Fruit fly (Drosophila melanogaster): Measurements from ENCODE around the gene CG45071.

CG45071 gene

DNA sequence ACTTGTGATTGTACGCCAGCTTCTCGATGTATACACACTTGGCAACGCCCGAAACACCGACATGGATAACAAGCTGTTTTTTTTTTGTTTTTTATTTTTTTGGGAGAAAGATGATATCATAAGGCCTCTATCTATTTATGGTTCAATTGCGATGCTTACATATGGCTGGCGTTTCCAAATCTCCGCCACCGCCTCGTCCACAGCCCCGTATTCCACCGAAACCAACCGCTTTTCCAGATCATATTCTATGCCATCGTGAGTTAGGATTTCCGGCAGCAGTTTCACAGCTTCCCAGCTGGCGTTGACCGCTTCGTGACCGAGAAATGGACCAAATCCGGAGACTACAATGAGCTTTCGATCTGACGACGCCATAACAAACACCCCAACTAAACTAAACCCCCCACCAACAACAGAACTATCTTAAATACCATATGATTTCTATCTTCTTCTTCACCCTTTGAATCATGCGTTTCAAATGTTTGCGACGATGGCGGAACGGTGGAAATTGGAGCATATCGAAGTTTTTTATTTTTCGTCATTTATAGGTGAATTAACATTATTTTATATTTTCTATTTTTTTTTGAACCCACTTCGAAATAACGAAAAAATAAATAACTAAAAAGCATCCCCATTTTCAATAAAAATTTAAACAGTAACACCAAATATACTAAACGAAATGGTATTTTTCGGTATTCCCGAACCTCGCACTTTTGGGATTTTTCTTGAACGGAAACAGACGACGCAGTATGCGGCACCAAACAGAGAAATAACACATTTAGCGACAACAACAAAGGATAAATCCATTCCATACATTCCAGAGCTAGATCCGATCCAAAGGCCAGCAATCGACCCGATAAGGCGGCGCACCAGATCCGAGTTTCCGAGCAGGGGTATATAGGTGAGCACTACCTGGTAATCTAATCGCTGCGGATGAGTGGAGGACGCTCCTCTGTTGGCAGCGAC is 38.2 kb downstream of the CG45071 start, which contains the start of the genes CG32147 and Pex3 (continued):
- peak; percentile 17 for TF ChIP-seq Xbp1 (GFP tag; optimal IDR thresholded peaks at IDR 0.05)
- no peak for TF ChIP-seq unc-4 (GFP tag; IDR thresholded peaks at IDR 0.05; ENCODE audit: partially characterized antibody)
- TF ChIP-seq CG9932 (GFP tag; IDR thresholded peaks at IDR 0.05) = no peak
- TF ChIP-seq CG32772 (GFP tag; IDR thresholded peaks at IDR 0.05) = no peak
- TF ChIP-seq CG4854 (GFP tag; optimal IDR thresholded peaks at IDR 0.05) = no peak
- no peak for TF ChIP-seq tgo (GFP tag; IDR thresholded peaks at IDR 0.05)
- TF ChIP-seq Aef1 (GFP tag; IDR thresholded peaks at IDR 0.05) = no peak
- TF ChIP-seq CG3838 (GFP tag; optimal IDR thresholded peaks at IDR 0.05) = no peak
- TF ChIP-seq chinmo (GFP tag; IDR thresholded peaks at IDR 0.05; ENCODE audit: partially characterized antibody) = 0 out of 4 replicates have a peak, but pooled peaks have one; percentile 26
- peak; percentile 6 for TF ChIP-seq CG3995 (GFP tag; optimal IDR thresholded peaks at IDR 0.05)
- no peak for TF ChIP-seq nerfin-2 (GFP tag; IDR thresholded peaks at IDR 0.05; ENCODE audit: partially characterized antibody)
- no peak for TF ChIP-seq al (GFP tag; IDR thresholded peaks at IDR 0.05)
- TF ChIP-seq Adf1 (GFP tag; IDR thresholded peaks at IDR 0.05) = peak; percentile 96
- TF ChIP-seq Dp (GFP tag; optimal IDR thresholded peaks at IDR 0.05) = peak; percentile 53
- TF ChIP-seq CG3726 (GFP tag; IDR thresholded peaks at IDR 0.05) = no peak
- TF ChIP-seq CG14667 (GFP tag; IDR thresholded peaks at IDR 0.05) = no peak
- TF ChIP-seq Blimp-1 (GFP tag; optimal IDR thresholded peaks at IDR 0.05) = no peak
- peak; percentile 55 for TF ChIP-seq BEAF-32 (GFP tag; optimal IDR thresholded peaks at IDR 0.05)
- peak; percentile 7 for TF ChIP-seq CG7556 (GFP tag; optimal IDR thresholded peaks at IDR 0.05)
- no peak for TF ChIP-seq wek (GFP tag; optimal IDR thresholded peaks at IDR 0.05)
- no peak for TF ChIP-seq Ptx1 (GFP tag; IDR thresholded peaks at IDR 0.05)
- TF ChIP-seq ash1 (GFP tag; optimal IDR thresholded peaks at IDR 0.05) = no peak
- peak; percentile 49 for TF ChIP-seq grn (GFP tag; optimal IDR thresholded peaks at IDR 0.05)
- no peak for TF ChIP-seq Side (GFP tag; optimal IDR thresholded peaks at IDR 0.05)
- no peak for TF ChIP-seq onecut (GFP tag; IDR thresholded peaks at IDR 0.05)
- no peak for TF ChIP-seq sens-2 (GFP tag; IDR thresholded peaks at IDR 0.05)
- TF ChIP-seq CG13296 (GFP tag; optimal IDR thresholded peaks at IDR 0.05) = no peak
- no peak for TF ChIP-seq Fer2 (tag; optimal IDR thresholded peaks at IDR 0.05)
- TF ChIP-seq Poxn (GFP tag; IDR thresholded peaks at IDR 0.05) = no peak
- TF ChIP-seq CG18262 (tag; optimal IDR thresholded peaks at IDR 0.05) = peak; percentile 22
- TF ChIP-seq her (GFP tag; optimal IDR thresholded peaks at IDR 0.05) = no peak
- TF ChIP-seq lilli (GFP tag; optimal IDR thresholded peaks at IDR 0.05) = peak; percentile 15
- TF ChIP-seq en (GFP tag; optimal IDR thresholded peaks at IDR 0.05) = no peak
- peak; percentile 8 for TF ChIP-seq CG8290 (GFP tag; optimal IDR thresholded peaks at IDR 0.05)
- peak in 1 of 2 experiments; percentile 33 for TF ChIP-seq CG8290 (tag; optimal IDR thresholded peaks at IDR 0.05)
- 0 out of 3 replicates have a peak, but pooled peaks have one; percentile 12 for TF ChIP-seq hb (GFP tag; IDR thresholded peaks at IDR 0.05; ENCODE audit: partially characterized antibody)
- no peak for TF ChIP-seq Spps (tag; optimal IDR thresholded peaks at IDR 0.05)
- TF ChIP-seq MTF-1 (GFP tag; optimal IDR thresholded peaks at IDR 0.05; ENCODE audit: borderline replicate concordance) = no peak
- no peak for TF ChIP-seq Nf-YC (tag; optimal IDR thresholded peaks at IDR 0.05)
- no peak for TF ChIP-seq tll (GFP tag; optimal IDR thresholded peaks at IDR 0.05)
- TF ChIP-seq CG16815 (GFP tag; optimal IDR thresholded peaks at IDR 0.05) = no peak
- peak; percentile 60 for TF ChIP-seq CG15601 (tag; optimal IDR thresholded peaks at IDR 0.05)
- no peak; the same call in 2 of the 3 replicates for TF ChIP-seq CG11695 (GFP tag; IDR thresholded peaks at IDR 0.05)
- TF ChIP-seq CG10979 (tag; optimal IDR thresholded peaks at IDR 0.05) = no peak
- TF ChIP-seq dmrt99B (tag; optimal IDR thresholded peaks at IDR 0.05) = no peak
- TF ChIP-seq Hr39 (optimal IDR thresholded peaks at IDR 0.05) = no peak
- no peak for TF ChIP-seq ems (GFP tag; optimal IDR thresholded peaks at IDR 0.05)
- peak; percentile 45; the same call in 1 of the 2 replicates for TF ChIP-seq MBD-R2 (GFP tag; IDR thresholded peaks at IDR 0.05)
- TF ChIP-seq CG2875 (GFP tag; optimal IDR thresholded peaks at IDR 0.05) = peak; percentile 2

Data from whole organism, embryonic.